Fruit fly (Drosophila melanogaster): ENCODE data around the gene sicily.
A peak's percentile ranks its signal among the peaks of the same experiment; 100 is the strongest.

The sicily gene

DNA sequence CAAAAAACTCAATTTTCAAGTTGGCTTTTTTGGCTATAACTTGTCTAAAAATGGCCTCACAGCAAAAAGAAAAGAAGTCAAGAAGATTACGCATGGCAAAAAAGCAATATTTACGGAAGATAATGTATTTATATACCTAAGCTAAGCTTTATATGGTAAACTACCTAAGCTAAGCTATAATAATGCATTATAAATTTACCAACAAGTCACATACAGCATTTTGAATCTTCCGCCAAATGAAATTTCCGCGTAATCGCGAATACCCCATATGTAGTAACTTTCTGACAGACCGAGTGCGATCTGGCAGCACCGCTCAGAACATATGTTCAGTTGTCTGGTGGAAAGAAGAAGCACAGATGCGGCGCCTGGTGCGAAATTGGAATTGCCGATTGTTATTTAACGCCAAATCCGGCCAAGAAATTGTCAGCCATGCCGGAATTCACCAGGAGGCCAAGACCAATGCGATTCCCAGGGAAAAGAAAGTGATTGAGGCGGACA is at the start of gene sicily:
TSS of gene sicily (plus strand) at position 51 of the 498 bp plus-strand sequence.
- peak; percentile 96 for TF ChIP-seq achi (GFP tag; optimal IDR thresholded peaks at IDR 0.05)
- no peak for TF ChIP-seq salr (GFP tag; optimal IDR thresholded peaks at IDR 0.05)
- peak; percentile 86 for TF ChIP-seq CG1621 (tag; optimal IDR thresholded peaks at IDR 0.05)

DNA sequence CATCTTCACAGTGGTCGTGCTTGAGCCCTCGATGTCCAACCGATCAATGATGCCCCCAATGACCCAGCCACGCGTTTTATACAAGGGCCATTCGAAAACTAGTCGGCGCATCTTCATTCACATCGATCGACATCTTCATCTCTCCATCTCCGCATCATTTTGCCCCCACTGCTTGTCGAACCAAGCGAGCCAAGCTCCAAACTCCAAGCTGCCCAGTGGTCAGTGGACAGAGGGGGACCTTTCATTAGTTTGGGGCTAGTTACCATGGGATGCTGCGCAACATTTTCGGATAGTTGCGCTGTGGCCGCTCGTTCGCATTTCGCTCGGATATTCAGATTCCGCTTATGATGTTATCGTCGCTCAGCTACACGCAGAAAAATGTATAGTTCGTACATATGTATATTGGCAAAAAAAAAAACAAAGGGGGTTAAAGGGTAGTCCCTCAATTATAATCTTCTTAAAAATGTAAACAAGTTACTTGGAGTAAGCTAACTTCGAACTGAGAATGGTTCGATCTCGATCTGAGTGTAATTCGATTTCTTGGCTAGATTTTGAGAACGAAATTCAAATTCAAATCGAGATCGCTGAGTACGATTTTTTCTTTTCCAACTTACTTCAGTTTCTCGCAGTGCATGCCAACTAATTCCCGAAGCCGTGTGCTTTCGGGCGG is 45.3 kb upstream of the sicily start, which contains the start of gene CG15740:
TSS of gene CG15740 (minus strand) at position 51 of the 670 bp plus-strand sequence.
- TF ChIP-seq Hr4 (GFP tag; optimal IDR thresholded peaks at IDR 0.05) (peak; percentile 4), CG15336 (GFP tag; IDR thresholded peaks at IDR 0.05) (peak; percentile 36), OdsH (GFP tag; optimal IDR thresholded peaks at IDR 0.05) (peak; percentile 1), Sox14 (GFP tag; optimal IDR thresholded peaks at IDR 0.05) (no peak), CG6163 (GFP tag; IDR thresholded peaks at IDR 0.05) (0 out of 3 replicates have a peak, but pooled peaks have one; percentile 24), CG16779 (tag; optimal IDR thresholded peaks at IDR 0.05) (no peak), Eip78C (GFP tag) (peak; percentile 68)

DNA sequence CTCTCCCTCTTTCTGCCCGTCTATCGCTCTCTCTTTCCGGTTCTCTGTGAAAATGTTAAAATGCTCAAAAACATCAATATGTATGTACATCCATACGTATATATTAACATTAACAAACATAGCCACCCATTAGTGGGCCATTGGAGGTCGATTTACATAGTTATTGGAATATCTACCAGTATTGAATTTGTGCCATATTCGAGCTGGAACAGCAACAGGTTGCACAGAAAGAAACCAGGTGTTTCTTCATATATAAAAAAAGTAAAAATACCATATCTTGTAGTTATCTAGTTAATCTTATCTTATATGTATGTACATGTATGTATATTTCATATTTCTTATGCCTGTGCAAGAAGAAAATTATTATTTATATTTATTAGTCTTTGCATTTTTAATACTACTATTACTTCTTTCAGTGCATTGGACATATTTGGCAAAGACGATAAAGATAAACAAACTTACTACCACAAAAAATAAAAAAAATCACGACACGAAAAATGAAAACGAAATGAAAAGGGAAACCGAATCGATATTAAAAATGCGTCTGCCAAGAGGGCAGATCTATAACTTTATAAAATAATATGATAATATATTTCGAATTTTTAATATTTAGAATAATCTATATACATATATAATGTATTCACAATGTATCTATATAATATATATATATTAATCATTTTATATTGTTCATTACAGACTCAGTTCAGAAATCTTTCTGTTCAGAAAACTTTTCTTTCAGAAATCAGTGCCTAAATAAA is 42.8 kb upstream of the sicily start:
- TF ChIP-seq Gug (GFP tag; IDR thresholded peaks at IDR 0.05) (no peak), fkh (GFP tag; optimal IDR thresholded peaks at IDR 0.05) (peak; percentile 26), Eip78C (GFP tag) (peak; percentile 47), svp (GFP tag) (peak; percentile 10), Hr38 (GFP tag; optimal IDR thresholded peaks at IDR 0.05) (no peak), CG34406 (GFP tag; optimal IDR thresholded peaks at IDR 0.05) (peak; percentile 7), achi (GFP tag; optimal IDR thresholded peaks at IDR 0.05) (no peak), CG10631 (GFP tag; optimal IDR thresholded peaks at IDR 0.05) (no peak), CG31627 (GFP tag; optimal IDR thresholded peaks at IDR 0.05) (no peak), CG6163 (GFP tag; IDR thresholded peaks at IDR 0.05) (no peak), Blimp-1 (GFP tag; optimal IDR thresholded peaks at IDR 0.05) (peak; percentile 6)

DNA sequence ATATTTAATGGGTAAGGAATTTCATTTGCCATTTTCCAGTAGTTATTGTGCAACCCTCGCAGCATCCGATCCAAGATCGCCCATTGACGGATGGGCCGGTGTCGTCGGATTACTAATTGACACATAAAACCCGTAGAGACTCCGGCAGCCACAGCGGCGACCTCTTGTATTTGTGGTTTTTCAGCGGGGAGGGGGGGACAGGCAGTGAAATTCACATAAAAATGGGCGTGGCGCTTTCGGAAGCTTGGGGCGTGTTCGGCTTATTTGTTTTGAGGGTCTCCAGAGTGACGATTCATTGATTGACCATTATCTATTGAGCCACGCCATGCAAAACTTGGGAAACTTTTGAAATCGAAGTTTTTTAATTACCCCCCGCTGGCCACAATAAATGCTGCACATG is 42.3 kb upstream of the sicily start:
- no peak for TF ChIP-seq cyc (GFP tag; optimal IDR thresholded peaks at IDR 0.05)
- TF ChIP-seq achi (GFP tag; optimal IDR thresholded peaks at IDR 0.05): no peak
- no peak for TF ChIP-seq salr (GFP tag; optimal IDR thresholded peaks at IDR 0.05)
- no peak for TF ChIP-seq Eip93F (GFP tag; optimal IDR thresholded peaks at IDR 0.05)
- no peak for TF ChIP-seq pdm3 (GFP tag; optimal IDR thresholded peaks at IDR 0.05)
- no peak for TF ChIP-seq CG6276 (GFP tag; optimal IDR thresholded peaks at IDR 0.05)
- TF ChIP-seq CG7368 (GFP tag; optimal IDR thresholded peaks at IDR 0.05): no peak
- TF ChIP-seq dsx (GFP tag; optimal IDR thresholded peaks at IDR 0.05; ENCODE audit: poor library complexity, severe bottlenecking): no peak
- no peak for TF ChIP-seq Hr39 (GFP tag; optimal IDR thresholded peaks at IDR 0.05)
- no peak for TF ChIP-seq CG11902 (GFP tag; optimal IDR thresholded peaks at IDR 0.05)
- TF ChIP-seq Blimp-1 (GFP tag; optimal IDR thresholded peaks at IDR 0.05): no peak

DNA sequence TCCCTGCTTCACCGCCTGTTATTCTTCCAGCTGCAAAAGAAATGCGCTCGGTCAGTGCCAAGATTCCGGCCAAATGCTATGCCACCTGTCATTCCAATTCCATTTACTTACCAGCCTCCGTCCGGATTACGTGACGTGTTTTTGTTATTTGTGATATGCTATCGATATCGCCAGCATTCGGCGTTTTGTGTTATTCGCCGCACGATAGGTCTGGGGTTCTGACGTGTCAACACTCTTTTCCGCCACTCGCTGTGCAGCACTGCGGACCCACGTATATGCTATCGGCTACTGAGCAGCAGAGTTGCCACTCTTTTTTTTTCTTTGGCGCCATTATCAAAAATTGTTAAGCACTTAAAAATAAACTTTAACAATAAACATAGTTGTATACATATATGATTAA is 39.2 kb upstream of the sicily start, which contains the start of gene p24-1:
TSS of gene p24-1 (minus strand) at position 221 of the 400 bp plus-strand sequence.
- TF ChIP-seq CG11294 (GFP tag; IDR thresholded peaks at IDR 0.05): no peak
- peak; percentile 40 for TF ChIP-seq esn (GFP tag; optimal IDR thresholded peaks at IDR 0.05)
- TF ChIP-seq vri (GFP tag; optimal IDR thresholded peaks at IDR 0.05): peak; percentile 73
- TF ChIP-seq Hr38 (GFP tag; optimal IDR thresholded peaks at IDR 0.05): no peak
- no peak for TF ChIP-seq CG34406 (GFP tag; optimal IDR thresholded peaks at IDR 0.05)
- TF ChIP-seq dsx (GFP tag; optimal IDR thresholded peaks at IDR 0.05; ENCODE audit: poor library complexity, severe bottlenecking): no peak
- TF ChIP-seq CG10669 (GFP tag; optimal IDR thresholded peaks at IDR 0.05): no peak
- TF ChIP-seq CG8319 (GFP tag; optimal IDR thresholded peaks at IDR 0.05): no peak
- TF ChIP-seq achi (GFP tag; optimal IDR thresholded peaks at IDR 0.05): peak; percentile 96
- peak; percentile 72 for TF ChIP-seq svp (GFP tag)
- peak; percentile 29 for TF ChIP-seq Hr39 (GFP tag; optimal IDR thresholded peaks at IDR 0.05)
- peak; percentile 14 for TF ChIP-seq Met (GFP tag; optimal IDR thresholded peaks at IDR 0.05)
- no peak for TF ChIP-seq Blimp-1 (GFP tag; optimal IDR thresholded peaks at IDR 0.05)
- peak; percentile 14 for TF ChIP-seq topi (GFP tag; optimal IDR thresholded peaks at IDR 0.05)
- TF ChIP-seq Sox14 (GFP tag; optimal IDR thresholded peaks at IDR 0.05): peak; percentile 16
- TF ChIP-seq CG3919 (GFP tag; optimal IDR thresholded peaks at IDR 0.05): peak; percentile 42
- peak; percentile 6 for TF ChIP-seq CG3032 (tag; optimal IDR thresholded peaks at IDR 0.05)
- peak; percentile 37 for TF ChIP-seq Eip78C (GFP tag)
- TF ChIP-seq Eip93F (GFP tag; optimal IDR thresholded peaks at IDR 0.05): no peak
- TF ChIP-seq CG11902 (GFP tag; optimal IDR thresholded peaks at IDR 0.05): no peak
- no peak for TF ChIP-seq CG7368 (GFP tag; optimal IDR thresholded peaks at IDR 0.05)
- no peak for TF ChIP-seq Hr4 (GFP tag; optimal IDR thresholded peaks at IDR 0.05)
- TF ChIP-seq CG4318 (GFP tag; optimal IDR thresholded peaks at IDR 0.05): no peak
- peak; percentile 49 for TF ChIP-seq lz (GFP tag; optimal IDR thresholded peaks at IDR 0.05)
- TF ChIP-seq CG6792 (GFP tag; optimal IDR thresholded peaks at IDR 0.05): no peak
- TF ChIP-seq CG1621 (tag; optimal IDR thresholded peaks at IDR 0.05): peak; percentile 98
- TF ChIP-seq CG8632 (GFP tag; optimal IDR thresholded peaks at IDR 0.05): no peak
